Fruit fly (Drosophila melanogaster) whole organism, embryonic: Measurements from ENCODE around the gene CG8861.

Source experiments
- Aef1 ChIP-seq: fragments of 200-800 bp; sonication (Bioruptor generic); IDR thresholded peaks from 3 replicates; pipeline ENCODE4 v1.3.6; 2022; ENCODE audit warnings: missing biosample characterization, missing genetic modification characterization
- Atf3 ChIP-seq: fragments of 200-800 bp; sonication (Bioruptor generic); optimal IDR thresholded peaks from 3 replicates; lab custom pipeline; 2016; ENCODE audit warnings: missing biosample characterization, missing genetic modification characterization
- B-H2 ChIP-seq: fragments of 200-800 bp; sonication (Bioruptor generic); optimal IDR thresholded peaks from 2 replicates; lab custom pipeline; 2018; ENCODE audit warnings: missing biosample characterization, mild to moderate bottlenecking, missing genetic modification characterization
- CG10209 ChIP-seq: fragments of 200-800 bp; sonication (Bioruptor generic); optimal IDR thresholded peaks from 3 replicates; lab custom pipeline; 2017; ENCODE audit warnings: missing biosample characterization, mild to moderate bottlenecking, missing genetic modification characterization, missing genetic modification reagents
- CG11456 ChIP-seq: fragments of 200-800 bp; sonication (Bioruptor generic); IDR thresholded peaks from 3 replicates; pipeline ENCODE4 v1.3.6; 2022; ENCODE audit warnings: missing biosample characterization, missing genetic modification characterization
- CG12391 ChIP-seq: fragments of 200-800 bp; sonication (Bioruptor generic); optimal IDR thresholded peaks from 3 replicates; lab custom pipeline; 2018; ENCODE audit warnings: missing biosample characterization, mild to moderate bottlenecking, missing genetic modification characterization, moderate library complexity
- CG14441 ChIP-seq: fragments of 200-800 bp; sonication (Bioruptor generic); IDR thresholded peaks from 2 replicates; pipeline ENCODE4 v1.3.6; 2022; ENCODE audit warnings: missing biosample characterization, missing genetic modification characterization
- CG1647 ChIP-seq: fragments of 200-800 bp; sonication (Bioruptor generic); optimal IDR thresholded peaks from 3 replicates; lab custom pipeline; 2016; ENCODE audit warnings: missing biosample characterization, missing genetic modification characterization
- CG16779 ChIP-seq: fragments of 200-800 bp; sonication (Bioruptor generic); IDR thresholded peaks from 2 replicates; pipeline ENCODE4 v1.3.6; 2022; ENCODE audit warnings: missing biosample characterization, missing genetic modification characterization
- CG17328 ChIP-seq: fragments of 200-800 bp; sonication (Bioruptor generic); IDR thresholded peaks from 2 replicates; pipeline ENCODE4 v1.3.6; 2022; ENCODE audit warnings: missing biosample characterization, missing genetic modification characterization
- CG18011 ChIP-seq: fragments of 200-800 bp; sonication (Bioruptor generic); optimal IDR thresholded peaks from 2 replicates; lab custom pipeline; 2017; ENCODE audit warnings: missing biosample characterization, missing genetic modification characterization, mild to moderate bottlenecking, moderate library complexity, missing genotype
- CG2129 ChIP-seq: fragments of 200-800 bp; sonication (Bioruptor generic); IDR thresholded peaks from 2 replicates; pipeline ENCODE4 v1.3.6; 2022; ENCODE audit warnings: missing biosample characterization, missing genetic modification characterization; ENCODE audit not compliant: partially characterized antibody
- CG2199 ChIP-seq: fragments of 200-800 bp; sonication (Bioruptor generic); IDR thresholded peaks from 3 replicates; pipeline ENCODE4 v1.3.6; 2022; ENCODE audit warnings: missing biosample characterization, missing genetic modification characterization
- CG2678 ChIP-seq: fragments of 200-800 bp; sonication (Bioruptor generic); optimal IDR thresholded peaks from 3 replicates; lab custom pipeline; 2019; ENCODE audit warnings: missing biosample characterization, mild to moderate bottlenecking, missing genetic modification characterization, moderate library complexity
- CG30020 ChIP-seq: fragments of 200-800 bp; optimal IDR thresholded peaks from 2 replicates; lab custom pipeline; 2019; ENCODE audit warnings: missing biosample characterization, mild to moderate bottlenecking, missing genetic modification characterization, moderate library complexity
- CG3065 ChIP-seq: fragments of 200-800 bp; sonication (Bioruptor generic); optimal IDR thresholded peaks from 2 replicates; lab custom pipeline; 2016; ENCODE audit warnings: missing biosample characterization, missing genetic modification characterization
- CG31441 ChIP-seq: fragments of 200-800 bp; sonication (Bioruptor generic); IDR thresholded peaks from 2 replicates; pipeline ENCODE4 v1.3.6; 2022; ENCODE audit warnings: missing biosample characterization, missing genetic modification characterization
- CG4424 ChIP-seq: fragments of 200-800 bp; sonication (Bioruptor generic); optimal IDR thresholded peaks from 3 replicates; lab custom pipeline; 2016; ENCODE audit warnings: missing biosample characterization, missing genetic modification characterization
- CG4707 ChIP-seq: fragments of 200-800 bp; sonication (Bioruptor generic); optimal IDR thresholded peaks from 2 replicates; lab custom pipeline; 2018; ENCODE audit warnings: missing biosample characterization, mild to moderate bottlenecking, missing genetic modification characterization, moderate library complexity
- CG4854 ChIP-seq: fragments of 200-800 bp; sonication (Bioruptor generic); optimal IDR thresholded peaks from 2 replicates; lab custom pipeline; 2016; ENCODE audit warnings: missing biosample characterization, missing genetic modification characterization, inconsistent platforms
- CG7556 ChIP-seq: fragments of 200-800 bp; sonication (Bioruptor generic); optimal IDR thresholded peaks from 2 replicates; lab custom pipeline; 2017; ENCODE audit warnings: missing biosample characterization, mild to moderate bottlenecking, missing genetic modification characterization
- CG7839 ChIP-seq: fragments of 200-800 bp; sonication (Bioruptor generic); optimal IDR thresholded peaks from 3 replicates; lab custom pipeline; 2018; ENCODE audit warnings: missing biosample characterization, mild to moderate bottlenecking, missing genetic modification characterization, moderate library complexity
- CG8478 ChIP-seq: fragments of >200 bp; optimal IDR thresholded peaks from 2 replicates; lab custom pipeline; 2018
- CG9797 ChIP-seq: fragments of 200-800 bp; sonication (Bioruptor generic); optimal IDR thresholded peaks from 3 replicates; lab custom pipeline; 2018; ENCODE audit warnings: missing biosample characterization, mild to moderate bottlenecking, missing genetic modification characterization
- HLH4C ChIP-seq: fragments of 200-800 bp; sonication (Bioruptor generic); IDR thresholded peaks from 3 replicates; pipeline ENCODE4 v1.3.6; 2022; ENCODE audit warnings: missing biosample characterization, missing genetic modification characterization; ENCODE audit not compliant: partially characterized antibody
- Hr51 ChIP-seq, 2 experiments: fragments of 200-800 bp; sonication (Bioruptor generic); optimal IDR thresholded peaks; 2 replicates in 1 of 2; 3 replicates in 1 of 2; lab custom pipeline; 2016 to 2018; ENCODE audit warnings: missing biosample characterization in 2 of 2, missing genetic modification characterization in 2 of 2, mild to moderate bottlenecking in 1 of 2, moderate library complexity in 1 of 2
- Poxn ChIP-seq: fragments of 200-800 bp; sonication (Bioruptor generic); IDR thresholded peaks from 2 replicates; pipeline ENCODE4 v1.3.6; 2022; ENCODE audit warnings: missing biosample characterization, missing genetic modification characterization
- Side ChIP-seq: fragments of 200-800 bp; sonication (Bioruptor generic); optimal IDR thresholded peaks from 2 replicates; lab custom pipeline; 2016; ENCODE audit warnings: missing biosample characterization, missing genetic modification characterization
- Sox100B ChIP-seq: fragments of 200-800 bp; sonication (Bioruptor generic); optimal IDR thresholded peaks from 3 replicates; lab custom pipeline; 2018; ENCODE audit warnings: missing biosample characterization, mild to moderate bottlenecking, missing genetic modification characterization
- Sry-β ChIP-seq: fragments of 200-800 bp; sonication (Bioruptor generic); optimal IDR thresholded peaks from 2 replicates; lab custom pipeline; 2018; ENCODE audit warnings: missing biosample characterization, mild to moderate bottlenecking, missing genetic modification characterization, moderate library complexity
- TFAM ChIP-seq: fragments of 200-800 bp; sonication (Bioruptor generic); optimal IDR thresholded peaks from 2 replicates; lab custom pipeline; 2017; ENCODE audit warnings: missing biosample characterization, missing genetic modification characterization, inconsistent platforms
- ara ChIP-seq: fragments of 200-800 bp; sonication (Bioruptor generic); IDR thresholded peaks from 2 replicates; pipeline ENCODE4 v1.3.6; 2022; ENCODE audit warnings: missing biosample characterization, missing genetic modification characterization
- caup ChIP-seq: fragments of 200-800 bp; sonication (Bioruptor generic); optimal IDR thresholded peaks from 3 replicates; lab custom pipeline; 2017; ENCODE audit warnings: missing biosample characterization, mild to moderate bottlenecking, missing genetic modification characterization, moderate library complexity; ENCODE audit not compliant: severe bottlenecking
- cg ChIP-seq: fragments of 200-800 bp; sonication (Bioruptor generic); optimal IDR thresholded peaks from 3 replicates; lab custom pipeline; 2019; ENCODE audit warnings: missing biosample characterization, mild to moderate bottlenecking, missing genetic modification characterization, moderate library complexity
- chinmo ChIP-seq: fragments of 200-800 bp; sonication (Bioruptor generic); IDR thresholded peaks from 4 replicates; pipeline ENCODE4 v1.3.6; 2022; ENCODE audit warnings: missing biosample characterization, missing genetic modification characterization; ENCODE audit not compliant: partially characterized antibody
- emc ChIP-seq: fragments of 200-800 bp; sonication (Bioruptor generic); optimal IDR thresholded peaks from 2 replicates; lab custom pipeline; 2016; ENCODE audit warnings: missing biosample characterization, missing genetic modification characterization
- en ChIP-seq: fragments of 200-800 bp; sonication (Bioruptor generic); optimal IDR thresholded peaks from 2 replicates; lab custom pipeline; 2016; ENCODE audit warnings: missing biosample characterization, missing genetic modification characterization
- fd64A ChIP-seq: fragments of 200-800 bp; sonication (Bioruptor generic); optimal IDR thresholded peaks from 3 replicates; lab custom pipeline; 2018; ENCODE audit warnings: missing biosample characterization, mild to moderate bottlenecking, missing genetic modification characterization
- h ChIP-seq: fragments of >200 bp; optimal IDR thresholded peaks from 2 replicates; lab custom pipeline; 2017
- her ChIP-seq: fragments of 200-800 bp; sonication (Bioruptor generic); optimal IDR thresholded peaks from 2 replicates; lab custom pipeline; 2016; ENCODE audit warnings: missing biosample characterization, missing genetic modification characterization
- mirr ChIP-seq: fragments of 200-800 bp; sonication (Bioruptor generic); optimal IDR thresholded peaks from 3 replicates; lab custom pipeline; 2018; ENCODE audit warnings: missing biosample characterization, mild to moderate bottlenecking, missing genetic modification characterization
- nerfin-1 ChIP-seq: fragments of 200-800 bp; sonication (Bioruptor generic); optimal IDR thresholded peaks from 3 replicates; lab custom pipeline; 2019; ENCODE audit warnings: missing biosample characterization, mild to moderate bottlenecking, missing genetic modification characterization, moderate library complexity
- nerfin-2 ChIP-seq: fragments of 200-800 bp; sonication (Bioruptor generic); IDR thresholded peaks from 2 replicates; pipeline ENCODE4 v1.3.6; 2022; ENCODE audit warnings: missing biosample characterization, missing genetic modification characterization; ENCODE audit not compliant: partially characterized antibody
- nmo ChIP-seq: fragments of 200-800 bp; sonication (Bioruptor generic); optimal IDR thresholded peaks from 2 replicates; lab custom pipeline; 2018; ENCODE audit warnings: missing biosample characterization, mild to moderate bottlenecking, missing genetic modification characterization, moderate library complexity
- phol ChIP-seq: fragments of 200-800 bp; sonication (Bioruptor generic); optimal IDR thresholded peaks from 3 replicates; lab custom pipeline; 2018; ENCODE audit warnings: missing biosample characterization, mild to moderate bottlenecking, missing genetic modification characterization, moderate library complexity
- scrt ChIP-seq: fragments of 200-800 bp; sonication (Bioruptor generic); optimal IDR thresholded peaks from 2 replicates; lab custom pipeline; 2018; ENCODE audit warnings: missing biosample characterization, mild to moderate bottlenecking, missing genetic modification characterization, moderate library complexity
- shn ChIP-seq: fragments of 200-800 bp; sonication (Bioruptor generic); optimal IDR thresholded peaks from 3 replicates; lab custom pipeline; 2016; ENCODE audit warnings: missing biosample characterization, missing genetic modification characterization
- sug ChIP-seq: fragments of 200-800 bp; optimal IDR thresholded peaks from 2 replicates; lab custom pipeline; 2019; ENCODE audit warnings: missing biosample characterization, mild to moderate bottlenecking, missing genetic modification characterization, moderate library complexity
- tup ChIP-seq: fragments of 200-800 bp; sonication (Bioruptor generic); optimal IDR thresholded peaks from 2 replicates; lab custom pipeline; 2016; ENCODE audit warnings: missing biosample characterization, mild to moderate bottlenecking, missing genetic modification characterization, moderate library complexity
- vfl ChIP-seq: fragments of 200-800 bp; sonication (Bioruptor generic); optimal IDR thresholded peaks from 2 replicates; lab custom pipeline; 2016; ENCODE audit warnings: missing biosample characterization, missing genetic modification characterization

The CG8861 gene

dm6 chr3R:9260421-9260973 is 67.8 kb downstream of the CG8861 start, which contains the start of gene ATP6AP2 (continued):
- peak; percentile 82 for TF ChIP-seq CG12391 (tag; lab: Kevin White, UChicago)
- TF ChIP-seq CG4424 (GFP tag; lab: Kevin White, UChicago), result peak; percentile 44
- no peak for TF ChIP-seq CG3065 (GFP tag; lab: Kevin White, UChicago)
- TF ChIP-seq TFAM (GFP tag; lab: Kevin White, UChicago), result no peak
- TF ChIP-seq vfl (GFP tag; lab: Kevin White, UChicago), result no peak
- TF ChIP-seq ara (GFP tag; lab: Robert Waterston, UW), result no peak
- peak; percentile 56 for TF ChIP-seq caup
- TF ChIP-seq phol, result peak; percentile 69
- no peak for TF ChIP-seq CG10209 (GFP tag; lab: Kevin White, UChicago)
- TF ChIP-seq Poxn (GFP tag; lab: Robert Waterston, UW), result no peak
- TF ChIP-seq Sry-β (GFP tag; lab: Kevin White, UChicago), result peak; percentile 8
- TF ChIP-seq nerfin-1, result peak; percentile 62
- peak; percentile 10 for TF ChIP-seq CG1647 (GFP tag; lab: Kevin White, UChicago)
- TF ChIP-seq CG14441, result no peak
- TF ChIP-seq CG18011, result no peak
- no peak for TF ChIP-seq CG16779 (GFP tag; lab: Robert Waterston, UW)
- TF ChIP-seq CG2678 (tag; lab: Kevin White, UChicago), result no peak
- TF ChIP-seq en (GFP tag; lab: Kevin White, UChicago), result no peak
- no peak for TF ChIP-seq CG2199 (GFP tag; lab: Robert Waterston, UW)
- peak; percentile 79 for TF ChIP-seq HLH4C (GFP tag; lab: Robert Waterston, UW)
- peak; percentile 32; the same call in 1 of the 3 replicates for TF ChIP-seq Aef1 (GFP tag; lab: Robert Waterston, UW)
- TF ChIP-seq B-H2 (GFP tag; lab: Kevin White, UChicago), result peak; percentile 83
- peak; percentile 80 for TF ChIP-seq sug (tag; lab: Kevin White, UChicago)
- peak; percentile 5 for TF ChIP-seq CG4854
- TF ChIP-seq CG17328, result peak; percentile 61; the same call in 1 of the 2 replicates
- no peak for TF ChIP-seq tup (GFP tag; lab: Kevin White, UChicago)
- peak; percentile 71 for TF ChIP-seq nmo (GFP tag; lab: Kevin White, UChicago)
- peak; percentile 63 for TF ChIP-seq nerfin-2 (GFP tag; lab: Robert Waterston, UW)
- peak; percentile 25 for TF ChIP-seq her (GFP tag; lab: Kevin White, UChicago)
- TF ChIP-seq Hr51 (GFP tag; optimal IDR thresholded peaks at IDR 0.05; lab: Kevin White, UChicago), result no peak
- no peak for TF ChIP-seq Side (GFP tag; lab: Kevin White, UChicago)
- TF ChIP-seq CG8478 (lab: Kevin White, UChicago), result no peak
- peak; percentile 72; the same call in 2 of the 3 replicates for TF ChIP-seq CG11456 (GFP tag; lab: Robert Waterston, UW)
- no peak for TF ChIP-seq shn (GFP tag; lab: Kevin White, UChicago)
- no peak for TF ChIP-seq cg (GFP tag; lab: Kevin White, UChicago)
- 0 out of 4 replicates have a peak, but pooled peaks have one; percentile 55 for TF ChIP-seq chinmo (GFP tag; lab: Robert Waterston, UW)
- no peak for TF ChIP-seq CG7839 (tag; lab: Kevin White, UChicago)
- TF ChIP-seq CG31441 (GFP tag; lab: Robert Waterston, UW), result no peak; the same call in 1 of the 2 replicates
- no peak for TF ChIP-seq CG4707
- TF ChIP-seq CG7556, result peak; percentile 33
- peak; percentile 25 for TF ChIP-seq mirr (GFP tag; lab: Kevin White, UChicago)
- TF ChIP-seq h (lab: Kevin White, UChicago), result no peak
- TF ChIP-seq CG30020, result peak; percentile 84
- peak; percentile 51 for TF ChIP-seq CG2129
- no peak for TF ChIP-seq Atf3
- TF ChIP-seq CG9797 (GFP tag; lab: Kevin White, UChicago), result peak; percentile 24
- TF ChIP-seq fd64A (GFP tag; lab: Kevin White, UChicago), result no peak
- no peak for TF ChIP-seq Sox100B (GFP tag; lab: Kevin White, UChicago)
- TF ChIP-seq emc (GFP tag; lab: Kevin White, UChicago), result no peak
- TF ChIP-seq scrt (GFP tag; lab: Kevin White, UChicago), result peak; percentile 40
